Worm (Caenorhabditis elegans) whole organism, L1 larva: ENCODE results near the gene W08F4.5.
A peak's percentile ranks its signal among the peaks of the same experiment; 100 is the strongest.
"Not testable (repeated sequence)": the region's sequence is repeated elsewhere in the genome, so short reads cannot be mapped to it uniquely, and the experiment has no call there.

Experiments
- C16A3.4 ChIP-seq: fragments of 150-350 bp; optimal IDR thresholded peaks from 2 replicates; lab custom pipeline; 2014; ENCODE audit warnings: missing biosample characterization, missing genetic modification characterization
- C34B4.2 ChIP-seq: sonication (generic microtip); optimal IDR thresholded peaks from 2 replicates; lab custom pipeline; 2017; ENCODE audit warnings: mild to moderate bottlenecking, missing genetic modification characterization, missing compliant biosample characterization
- aha-1 ChIP-seq: fragments of 150-350 bp; optimal IDR thresholded peaks from 2 replicates; lab custom pipeline; 2014; ENCODE audit warnings: missing biosample characterization, missing genetic modification characterization
- ceh-63 ChIP-seq: fragments of 200-800 bp; sonication (Bioruptor generic); optimal IDR thresholded peaks from 2 replicates; lab custom pipeline; 2018; ENCODE audit warnings: mild to moderate bottlenecking, missing genetic modification characterization, missing compliant biosample characterization
- ceh-82 ChIP-seq, 3 experiments: fragments of 150-350 bp in 1 of 3; sonication (generic microtip) in 2 of 3; optimal IDR thresholded peaks; 2 replicates each; lab custom pipeline; 2014 to 2017; ENCODE audit warnings: missing biosample characterization in 3 of 3, missing genetic modification characterization in 3 of 3
- dpl-1 ChIP-seq, 3 experiments: fragments of 150-350 bp in 2 of 3; sonication (generic microtip) in 1 of 3; optimal IDR thresholded peaks; 2 replicates each; lab custom pipeline; 2014 to 2017; ENCODE audit warnings: missing biosample characterization in 3 of 3, missing genetic modification characterization in 3 of 3, missing genetic modification reagents in 3 of 3
- efl-1 ChIP-seq, 4 experiments: fragments of 150-350 bp; optimal IDR thresholded peaks in 3 of 4; peaks in 1 of 4; 1 replicate in 1 of 4; 2 replicates in 3 of 4; lab custom pipeline; 2014; ENCODE audit warnings: missing biosample characterization in 2 of 4, missing genetic modification characterization in 2 of 4, missing genetic modification reagents in 2 of 4
- efl-3 ChIP-seq: fragments of 200-800 bp; sonication (Bioruptor generic); optimal IDR thresholded peaks from 2 replicates; lab custom pipeline; 2018; ENCODE audit warnings: mild to moderate bottlenecking, missing genetic modification characterization, missing compliant biosample characterization
- egl-13 ChIP-seq: sonication (generic microtip); optimal IDR thresholded peaks from 2 replicates; lab custom pipeline; 2016; ENCODE audit warnings: missing genotype, missing genetic modification reagents, missing genetic modification characterization, missing compliant biosample characterization
- ets-5 ChIP-seq: fragments of 200-800 bp; sonication (Bioruptor generic); IDR thresholded peaks from 2 replicates; pipeline ENCODE4 v1.3.6; 2022; ENCODE audit warnings: missing genetic modification characterization, missing compliant biosample characterization
- fkh-4 ChIP-seq: sonication (generic microtip); optimal IDR thresholded peaks from 2 replicates; lab custom pipeline; 2016; ENCODE audit warnings: missing compliant biosample characterization, missing genetic modification characterization, borderline replicate concordance
- fkh-8 ChIP-seq: sonication (generic microtip); optimal IDR thresholded peaks from 2 replicates; lab custom pipeline; 2016; ENCODE audit warnings: mild to moderate bottlenecking, missing genetic modification characterization, missing compliant biosample characterization
- fos-1 ChIP-seq: fragments of 150-350 bp; optimal IDR thresholded peaks from 2 replicates; lab custom pipeline; 2014; ENCODE audit warnings: missing biosample characterization, missing genetic modification characterization
- hlh-17 ChIP-seq: fragments of 200-800 bp; sonication (Bioruptor generic); optimal IDR thresholded peaks from 2 replicates; lab custom pipeline; 2018; ENCODE audit warnings: missing genetic modification characterization, mild to moderate bottlenecking, missing compliant biosample characterization, moderate library complexity, borderline replicate concordance
- jun-1 ChIP-seq: fragments of 150-350 bp; optimal IDR thresholded peaks from 2 replicates; lab custom pipeline; 2014; ENCODE audit warnings: missing biosample characterization, missing genetic modification reagents, missing genetic modification characterization
- lin-13 ChIP-seq: fragments of 150-350 bp; optimal IDR thresholded peaks from 2 replicates; lab custom pipeline; 2014; ENCODE audit warnings: missing biosample characterization, missing genetic modification reagents, missing genetic modification characterization
- lin-14 ChIP-seq: fragments of 200-800 bp; sonication (Bioruptor generic); optimal IDR thresholded peaks from 2 replicates; lab custom pipeline; 2018; ENCODE audit warnings: mild to moderate bottlenecking, missing genetic modification characterization, moderate library complexity, missing compliant biosample characterization
- lin-15B ChIP-seq: fragments of 150-350 bp; sonication (generic microtip); optimal IDR thresholded peaks from 3 replicates; lab custom pipeline; 2014; ENCODE audit warnings: missing biosample characterization, missing genetic modification characterization
- lsy-2 ChIP-seq, 2 experiments: fragments of 150-350 bp; optimal IDR thresholded peaks; 2 replicates each; lab custom pipeline; 2014; ENCODE audit warnings: missing biosample characterization in 2 of 2, missing genetic modification characterization in 2 of 2
- mdl-1 ChIP-seq, 2 experiments: fragments of 150-350 bp; optimal IDR thresholded peaks; 2 replicates each; lab custom pipeline; 2014 to 2017; ENCODE audit warnings: missing biosample characterization in 2 of 2, missing genetic modification characterization in 2 of 2, inconsistent platforms in 1 of 2
- mep-1 ChIP-seq: fragments of 150-350 bp; optimal IDR thresholded peaks from 2 replicates; lab custom pipeline; 2014; ENCODE audit warnings: missing biosample characterization, missing genetic modification characterization
- nhr-11 ChIP-seq: fragments of 150-350 bp; optimal IDR thresholded peaks from 2 replicates; lab custom pipeline; 2014; ENCODE audit warnings: missing biosample characterization, missing genetic modification characterization
- nhr-20 ChIP-seq: sonication (generic microtip); optimal IDR thresholded peaks from 2 replicates; lab custom pipeline; 2016; ENCODE audit warnings: mild to moderate bottlenecking, missing genetic modification characterization, missing compliant biosample characterization
- nhr-237 ChIP-seq: fragments of 150-350 bp; optimal IDR thresholded peaks from 2 replicates; lab custom pipeline; 2014; ENCODE audit warnings: missing biosample characterization, missing genetic modification characterization
- nhr-28 ChIP-seq: fragments of 150-350 bp; optimal IDR thresholded peaks from 2 replicates; lab custom pipeline; 2014; ENCODE audit warnings: missing biosample characterization, missing genetic modification characterization
- nhr-71 ChIP-seq: sonication (generic microtip); optimal IDR thresholded peaks from 2 replicates; lab custom pipeline; 2016; ENCODE audit warnings: mild to moderate bottlenecking, missing genetic modification characterization, moderate library complexity, missing compliant biosample characterization
- nhr-85 ChIP-seq: sonication (generic microtip); peaks from one replicate; lab custom pipeline; 2016; ENCODE audit warnings: missing genetic modification characterization, inconsistent platforms, missing compliant biosample characterization
- pag-3 ChIP-seq: sonication (generic microtip); optimal IDR thresholded peaks from 2 replicates; lab custom pipeline; 2017; ENCODE audit warnings: missing genetic modification characterization, mild to moderate bottlenecking, missing compliant biosample characterization, antibody characterized with exemption, borderline replicate concordance; ENCODE audit not compliant: insufficient read depth
- pax-3 ChIP-seq: fragments of 200-800 bp; sonication (Bioruptor generic); optimal IDR thresholded peaks from 2 replicates; lab custom pipeline; 2018; ENCODE audit warnings: mild to moderate bottlenecking, missing genetic modification characterization, moderate library complexity, missing compliant biosample characterization
- rnt-1 ChIP-seq: sonication (generic microtip); optimal IDR thresholded peaks from 2 replicates; lab custom pipeline; 2016; ENCODE audit warnings: mild to moderate bottlenecking, missing genetic modification characterization, moderate library complexity, missing compliant biosample characterization
- snu-23 ChIP-seq: sonication (generic microtip); optimal IDR thresholded peaks from 2 replicates; lab custom pipeline; 2016; ENCODE audit warnings: missing genetic modification characterization, missing compliant biosample characterization
- sox-4 ChIP-seq: sonication (generic microtip); optimal IDR thresholded peaks from 2 replicates; lab custom pipeline; 2016; ENCODE audit warnings: missing genetic modification characterization, missing compliant biosample characterization
- sptf-1 ChIP-seq: fragments of 150-350 bp; optimal IDR thresholded peaks from 2 replicates; lab custom pipeline; 2014; ENCODE audit warnings: missing biosample characterization, missing genetic modification characterization
- swsn-7 ChIP-seq: sonication (generic microtip); optimal IDR thresholded peaks from 2 replicates; lab custom pipeline; 2016; ENCODE audit warnings: missing genetic modification characterization, missing compliant biosample characterization
- tbx-2 ChIP-seq: sonication (generic microtip); optimal IDR thresholded peaks from 2 replicates; lab custom pipeline; 2016; ENCODE audit warnings: missing genetic modification characterization, missing compliant biosample characterization
- unc-30 ChIP-seq: sonication (generic microtip); optimal IDR thresholded peaks from 2 replicates; lab custom pipeline; 2017; ENCODE audit warnings: missing biosample characterization, missing genetic modification characterization
- unc-62 ChIP-seq: fragments of 150-350 bp; optimal IDR thresholded peaks from 2 replicates; lab custom pipeline; 2014; ENCODE audit warnings: missing biosample characterization, missing genetic modification reagents, missing genetic modification characterization
- unc-98 ChIP-seq: fragments of 200-800 bp; sonication (Bioruptor generic); IDR thresholded peaks from 2 replicates; pipeline ENCODE4 v1.3.6; 2022; ENCODE audit warnings: missing genetic modification characterization, missing compliant biosample characterization
- xbp-1 ChIP-seq: sonication (generic microtip); optimal IDR thresholded peaks from 2 replicates; lab custom pipeline; 2016; ENCODE audit warnings: missing genetic modification characterization, missing compliant biosample characterization
- zag-1 ChIP-seq: fragments of 150-350 bp; optimal IDR thresholded peaks from 2 replicates; lab custom pipeline; 2014; ENCODE audit warnings: missing biosample characterization, missing genetic modification characterization

W08F4.5 gene

DNA sequence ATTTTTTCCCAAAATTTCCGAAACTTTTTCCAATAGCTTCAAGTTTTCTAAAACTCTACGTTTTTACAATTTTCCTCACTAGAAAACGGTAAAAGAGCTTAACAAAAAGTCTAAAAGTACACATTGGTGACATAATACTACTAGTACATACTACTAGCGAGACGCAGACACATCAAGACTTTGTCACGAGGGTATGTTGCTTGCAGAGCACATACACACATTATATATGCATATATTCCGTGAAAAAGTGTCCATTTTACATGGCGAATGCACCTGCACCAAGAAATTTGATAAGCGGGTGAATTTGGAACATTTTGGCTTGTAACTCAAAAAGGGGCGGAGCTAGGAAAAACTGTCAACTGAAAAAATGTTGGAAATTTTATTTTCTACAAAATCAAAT, 32.6 kb upstream of the W08F4.5 start (continued):
- TF ChIP-seq nhr-85: no peak
- peak; percentile 35 for TF ChIP-seq egl-13 (tag; lab: Kevin White, UChicago)
- TF ChIP-seq fos-1: no peak
- peak; percentile 50 to 54 for TF ChIP-seq lsy-2 (tag; optimal IDR thresholded peaks at IDR 0.05; lab: Kevin White, UChicago)
- TF ChIP-seq hlh-17 (GFP tag; lab: Kevin White, UChicago): no peak
- TF ChIP-seq pag-3 (tag; lab: Kevin White, UChicago): no peak
- TF ChIP-seq nhr-11 (tag; lab: Kevin White, UChicago): peak; percentile 6
- TF ChIP-seq efl-3 (GFP tag; lab: Kevin White, UChicago): no peak
- no peak for TF ChIP-seq unc-62 (GFP tag; lab: Kevin White, UChicago)
- TF ChIP-seq zag-1 (tag; lab: Kevin White, UChicago): no peak
- no peak for TF ChIP-seq sptf-1 (tag; lab: Kevin White, UChicago)
- TF ChIP-seq C16A3.4 (tag; lab: Kevin White, UChicago): no peak
- no peak for TF ChIP-seq jun-1 (tag; lab: Kevin White, UChicago)
- no peak for TF ChIP-seq rnt-1 (tag; lab: Kevin White, UChicago)
- no peak for TF ChIP-seq unc-30 (tag; lab: Kevin White, UChicago)
- TF ChIP-seq nhr-20: peak; percentile 29
- TF ChIP-seq mep-1 (tag; lab: Kevin White, UChicago): peak; percentile 51
- TF ChIP-seq lin-15B: no peak
- peak; percentile 49 for TF ChIP-seq swsn-7 (tag; lab: Kevin White, UChicago)
- TF ChIP-seq fkh-8 (tag; lab: Kevin White, UChicago): peak; percentile 78
- TF ChIP-seq nhr-28: no peak
- TF ChIP-seq snu-23 (GFP tag; lab: Kevin White, UChicago): peak; percentile 34
- no peak for TF ChIP-seq unc-98 (GFP tag; lab: Robert Waterston, UW)
- no peak for TF ChIP-seq aha-1
- TF ChIP-seq sox-4 (tag; lab: Kevin White, UChicago): no peak
- no peak for TF ChIP-seq fkh-4
- peak in 2 of 3 experiments; percentile 0 to 52 for TF ChIP-seq dpl-1 (GFP tag; optimal IDR thresholded peaks at IDR 0.05; lab: Kevin White, UChicago)
- TF ChIP-seq ceh-82 (tag; optimal IDR thresholded peaks at IDR 0.05; lab: Kevin White, UChicago): peak in 2 of 3 experiments; percentile 4 to 36
- no peak for TF ChIP-seq pax-3 (tag; lab: Kevin White, UChicago)
- TF ChIP-seq nhr-237: no peak
- TF ChIP-seq efl-1 (optimal IDR thresholded peaks at IDR 0.05; lab: Kevin White, UChicago): peak; percentile 53 to 57
- peak; percentile 39 to 93 for TF ChIP-seq efl-1 (GFP tag; optimal IDR thresholded peaks at IDR 0.05 in 1 of 2; lab: Kevin White, UChicago)
- no peak for TF ChIP-seq C34B4.2 (tag; lab: Kevin White, UChicago)
- TF ChIP-seq nhr-71 (tag; lab: Kevin White, UChicago): peak; percentile 71
- peak; percentile 30 for TF ChIP-seq tbx-2 (tag; lab: Kevin White, UChicago)
- TF ChIP-seq, all 84 proteins: peak for 26

DNA sequence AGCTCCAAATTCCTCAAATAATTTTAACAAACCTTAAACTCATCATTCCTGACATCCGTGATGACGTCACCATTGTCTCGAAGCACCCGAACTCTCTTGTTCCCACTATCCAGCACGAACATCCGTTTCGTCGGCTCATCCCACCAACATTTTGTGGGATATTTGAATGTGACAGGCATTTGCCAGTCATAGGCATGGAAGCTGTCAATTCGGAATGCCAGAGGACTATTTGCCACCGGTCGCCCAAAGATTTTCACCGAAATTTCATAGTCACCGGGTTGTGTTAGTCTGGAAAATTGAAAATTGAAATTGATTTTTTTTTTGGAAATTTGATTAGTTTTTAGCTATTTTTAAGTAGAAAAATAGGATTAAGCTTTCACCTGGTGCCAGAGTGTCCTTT, 28.0 kb upstream of the W08F4.5 start:
- TF ChIP-seq lin-14 (GFP tag; lab: Kevin White, UChicago) (no peak), efl-1 (optimal IDR thresholded peaks at IDR 0.05; lab: Kevin White, UChicago) (no peak), efl-1 (GFP tag; optimal IDR thresholded peaks at IDR 0.05 in 1 of 2; lab: Kevin White, UChicago) (peak in 1 of 2 experiments; percentile 49), lin-13 (GFP tag; lab: Kevin White, UChicago) (no peak), ets-5 (no peak), zag-1 (tag; lab: Kevin White, UChicago) (no peak)

DNA sequence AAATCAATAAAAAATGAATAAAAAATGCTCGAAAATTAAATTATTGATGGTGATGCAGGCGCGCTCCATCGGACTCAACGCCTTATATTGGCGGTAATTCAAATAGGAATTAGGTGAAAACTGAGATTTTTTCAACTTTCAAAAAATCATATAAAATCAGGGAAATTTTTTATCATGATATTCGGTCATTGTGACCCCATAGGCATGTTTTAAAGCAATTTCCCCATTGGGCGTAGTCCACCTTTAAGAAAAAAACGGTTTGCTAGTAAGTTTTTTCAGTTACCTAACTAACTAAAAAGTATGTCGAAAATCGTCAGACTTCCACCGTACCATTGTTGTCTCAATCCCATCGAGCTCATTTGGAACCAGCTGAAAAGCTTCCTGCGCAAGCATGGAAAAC, 24.5 kb upstream of the W08F4.5 start, which contains the start of gene W08F4.1:
Gene W08F4.1 (plus strand): TSS at position 301 of the 400 bp plus-strand sequence.
- TF ChIP-seq ceh-63; xbp-1 (tag; lab: Kevin White, UChicago); mdl-1 (tag; optimal IDR thresholded peaks at IDR 0.05; lab: Kevin White, UChicago): not testable (repeated sequence)
